Fruit fly (Drosophila melanogaster) whole organism, embryonic: ENCODE results near the gene CG31161.

ENCODE experiments used
- Bdp1 ChIP-seq: fragments of 200-800 bp; sonication (Bioruptor generic); optimal IDR thresholded peaks from 3 replicates; lab custom pipeline; 2016; ENCODE audit warnings: missing biosample characterization, missing genetic modification characterization
- Bgb ChIP-seq: fragments of 200-800 bp; sonication (Bioruptor generic); IDR thresholded peaks from 2 replicates; pipeline ENCODE4 v1.3.6; 2022; ENCODE audit warnings: missing biosample characterization, missing genetic modification characterization; ENCODE audit not compliant: partially characterized antibody
- CG11085 ChIP-seq: fragments of 200-800 bp; sonication (Bioruptor generic); IDR thresholded peaks from 2 replicates; pipeline ENCODE4 v1.3.6; 2022; ENCODE audit warnings: missing biosample characterization, missing genetic modification characterization
- CG12236 ChIP-seq: fragments of 200-800 bp; sonication (Bioruptor generic); optimal IDR thresholded peaks from 2 replicates; lab custom pipeline; 2016; ENCODE audit warnings: missing biosample characterization, missing genetic modification characterization
- CG12659 ChIP-seq: fragments of 200-800 bp; sonication (Bioruptor generic); optimal IDR thresholded peaks from 3 replicates; lab custom pipeline; 2017; ENCODE audit warnings: mild to moderate bottlenecking, missing biosample characterization, missing genetic modification reagents, missing genetic modification characterization
- CG13424 ChIP-seq: fragments of 200-800 bp; sonication (Bioruptor generic); optimal IDR thresholded peaks from 2 replicates; lab custom pipeline; 2019; ENCODE audit warnings: missing biosample characterization, mild to moderate bottlenecking, missing genetic modification characterization, moderate library complexity
- CG14050 ChIP-seq: fragments of 200-800 bp; sonication (Bioruptor generic); IDR thresholded peaks from 3 replicates; pipeline ENCODE4 v1.3.6; 2022; ENCODE audit warnings: missing biosample characterization, missing genetic modification characterization
- CG15011 ChIP-seq: fragments of 200-800 bp; sonication (Bioruptor generic); optimal IDR thresholded peaks from 3 replicates; lab custom pipeline; 2018; ENCODE audit warnings: missing biosample characterization, mild to moderate bottlenecking, missing genetic modification characterization
- CG15073 ChIP-seq: fragments of 200-800 bp; sonication (Bioruptor generic); optimal IDR thresholded peaks from 2 replicates; lab custom pipeline; 2016; ENCODE audit warnings: missing biosample characterization, missing genetic modification characterization
- CG17328 ChIP-seq: fragments of 200-800 bp; sonication (Bioruptor generic); IDR thresholded peaks from 2 replicates; pipeline ENCODE4 v1.3.6; 2022; ENCODE audit warnings: missing biosample characterization, missing genetic modification characterization
- CG17385 ChIP-seq: fragments of 200-800 bp; sonication (Bioruptor generic); optimal IDR thresholded peaks from 3 replicates; lab custom pipeline; 2018; ENCODE audit warnings: missing biosample characterization, mild to moderate bottlenecking, missing genetic modification characterization
- CG33213 ChIP-seq: fragments of 200-800 bp; sonication (Bioruptor generic); optimal IDR thresholded peaks from 3 replicates; lab custom pipeline; 2016; ENCODE audit warnings: missing biosample characterization, missing genetic modification characterization
- CG34376 ChIP-seq: fragments of 200-800 bp; sonication (Bioruptor generic); optimal IDR thresholded peaks from 2 replicates; lab custom pipeline; 2018; ENCODE audit warnings: missing biosample characterization, mild to moderate bottlenecking, missing genetic modification characterization
- CG4404 ChIP-seq: fragments of 200-800 bp; sonication (Bioruptor generic); IDR thresholded peaks from 2 replicates; pipeline ENCODE4 v1.3.6; 2022; ENCODE audit warnings: missing biosample characterization, missing genetic modification characterization
- CG5180 ChIP-seq: fragments of 200-800 bp; sonication (Bioruptor generic); optimal IDR thresholded peaks from 3 replicates; lab custom pipeline; 2017; ENCODE audit warnings: missing biosample characterization, missing genetic modification characterization, mild to moderate bottlenecking, moderate library complexity, missing genetic modification reagents
- CG5245 ChIP-seq: fragments of 200-800 bp; sonication (Bioruptor generic); optimal IDR thresholded peaks from 3 replicates; lab custom pipeline; 2016; ENCODE audit warnings: missing biosample characterization, missing genetic modification characterization
- CG5953 ChIP-seq: fragments of 200-800 bp; sonication (Bioruptor generic); IDR thresholded peaks from 2 replicates; pipeline ENCODE4 v1.3.6; 2022; ENCODE audit warnings: missing biosample characterization, missing genetic modification characterization
- CG7745 ChIP-seq: fragments of 200-800 bp; sonication (Bioruptor generic); optimal IDR thresholded peaks from 2 replicates; lab custom pipeline; 2018; ENCODE audit warnings: missing biosample characterization, mild to moderate bottlenecking, missing genetic modification characterization, moderate library complexity
- CG8089 ChIP-seq: fragments of 200-800 bp; sonication (Bioruptor generic); optimal IDR thresholded peaks from 3 replicates; lab custom pipeline; 2016; ENCODE audit warnings: missing biosample characterization, missing genetic modification characterization
- CG8765 ChIP-seq: fragments of 200-800 bp; sonication (Bioruptor generic); IDR thresholded peaks from 2 replicates; pipeline ENCODE4 v1.3.6; 2022; ENCODE audit warnings: missing biosample characterization, missing genetic modification characterization
- CG9797 ChIP-seq: fragments of 200-800 bp; sonication (Bioruptor generic); optimal IDR thresholded peaks from 3 replicates; lab custom pipeline; 2018; ENCODE audit warnings: missing biosample characterization, mild to moderate bottlenecking, missing genetic modification characterization
- CrebB ChIP-seq: fragments of 200-800 bp; sonication (Bioruptor generic); optimal IDR thresholded peaks from 3 replicates; lab custom pipeline; 2018; ENCODE audit warnings: missing biosample characterization, mild to moderate bottlenecking, missing genetic modification characterization
- Drgx ChIP-seq: fragments of 200-800 bp; sonication (Bioruptor generic); IDR thresholded peaks from 2 replicates; pipeline ENCODE4 v1.3.6; 2022; ENCODE audit warnings: missing biosample characterization, missing genetic modification characterization
- ERR ChIP-seq: fragments of 200-800 bp; sonication (Bioruptor generic); optimal IDR thresholded peaks from 2 replicates; lab custom pipeline; 2016; ENCODE audit warnings: missing biosample characterization, missing genetic modification characterization
- GATAe ChIP-seq: fragments of 200-800 bp; sonication (Bioruptor generic); conservative IDR thresholded peaks from 2 replicates; pipeline ENCODE4 v1.3.6; 2022; ENCODE audit warnings: missing biosample characterization, missing genetic modification characterization
- HLH4C ChIP-seq: fragments of 200-800 bp; sonication (Bioruptor generic); IDR thresholded peaks from 3 replicates; pipeline ENCODE4 v1.3.6; 2022; ENCODE audit warnings: missing biosample characterization, missing genetic modification characterization; ENCODE audit not compliant: partially characterized antibody
- Hand ChIP-seq: fragments of 200-800 bp; sonication (Bioruptor generic); optimal IDR thresholded peaks from 2 replicates; lab custom pipeline; 2017; ENCODE audit warnings: mild to moderate bottlenecking, missing biosample characterization, missing genetic modification reagents, missing genetic modification characterization
- Hr78 ChIP-seq, 2 experiments: fragments of 200-800 bp in 1 of 2; fragments of >200 bp in 1 of 2; sonication (Bioruptor generic) in 1 of 2; optimal IDR thresholded peaks; 2 replicates each; lab custom pipeline; 2017 to 2019; ENCODE audit warnings: missing biosample characterization in 2 of 2, missing genetic modification characterization in 2 of 2, mild to moderate bottlenecking in 1 of 2, moderate library complexity in 1 of 2
- Mrtf ChIP-seq: fragments of 200-800 bp; sonication (Bioruptor generic); IDR thresholded peaks from 3 replicates; pipeline ENCODE4 v1.3.6; 2022; ENCODE audit warnings: missing biosample characterization, missing genetic modification characterization
- Myb ChIP-seq: fragments of 200-800 bp; sonication (Bioruptor generic); optimal IDR thresholded peaks from 2 replicates; lab custom pipeline; 2016; ENCODE audit warnings: missing biosample characterization, missing genetic modification characterization
- Oaz ChIP-seq: fragments of 200-800 bp; sonication (Bioruptor generic); IDR thresholded peaks from 2 replicates; pipeline ENCODE4 v1.3.6; 2022; ENCODE audit warnings: missing biosample characterization, missing genetic modification characterization
- Opbp ChIP-seq: fragments of 200-800 bp; sonication (Bioruptor generic); IDR thresholded peaks from 3 replicates; pipeline ENCODE4 v1.3.6; 2022; ENCODE audit warnings: missing biosample characterization, missing genetic modification characterization; ENCODE audit not compliant: partially characterized antibody
- Optix ChIP-seq: fragments of 200-800 bp; sonication (Bioruptor generic); IDR thresholded peaks from 3 replicates; pipeline ENCODE4 v1.3.6; 2022; ENCODE audit warnings: missing biosample characterization, missing genetic modification characterization
- Six4 ChIP-seq: fragments of 200-800 bp; sonication (Bioruptor generic); optimal IDR thresholded peaks from 2 replicates; lab custom pipeline; 2016; ENCODE audit warnings: missing biosample characterization, missing genetic modification characterization
- Xbp1 ChIP-seq: fragments of 200-800 bp; sonication (Bioruptor generic); optimal IDR thresholded peaks from 3 replicates; lab custom pipeline; 2016; ENCODE audit warnings: missing biosample characterization, mild to moderate bottlenecking, missing genetic modification characterization
- YL-1 ChIP-seq: fragments of 200-800 bp; sonication (Bioruptor generic); optimal IDR thresholded peaks from 3 replicates; lab custom pipeline; 2017; ENCODE audit warnings: missing biosample characterization, mild to moderate bottlenecking, missing genetic modification characterization
- aop ChIP-seq: fragments of 200-800 bp; sonication (Bioruptor generic); IDR thresholded peaks from 2 replicates; pipeline ENCODE4 v1.3.6; 2022; ENCODE audit warnings: missing biosample characterization, missing genetic modification characterization
- chinmo ChIP-seq: fragments of 200-800 bp; sonication (Bioruptor generic); IDR thresholded peaks from 4 replicates; pipeline ENCODE4 v1.3.6; 2022; ENCODE audit warnings: missing biosample characterization, missing genetic modification characterization; ENCODE audit not compliant: partially characterized antibody
- dati ChIP-seq: fragments of 200-800 bp; sonication (Bioruptor generic); IDR thresholded peaks from 2 replicates; pipeline ENCODE4 v1.3.6; 2022; ENCODE audit warnings: missing biosample characterization, missing genetic modification characterization
- dm ChIP-seq: fragments of 200-800 bp; sonication (Bioruptor generic); optimal IDR thresholded peaks from 3 replicates; lab custom pipeline; 2016; ENCODE audit warnings: missing biosample characterization, missing genetic modification characterization
- ewg ChIP-seq: fragments of 200-800 bp; sonication (Bioruptor generic); optimal IDR thresholded peaks from 3 replicates; lab custom pipeline; 2017; ENCODE audit warnings: mild to moderate bottlenecking, missing biosample characterization, missing genetic modification reagents, missing genetic modification characterization
- ftz-f1 ChIP-seq: fragments of 200-800 bp; sonication (Bioruptor generic); optimal IDR thresholded peaks from 2 replicates; lab custom pipeline; 2016; ENCODE audit warnings: missing biosample characterization, missing genetic modification characterization
- gsb ChIP-seq: fragments of 200-800 bp; sonication (Bioruptor generic); IDR thresholded peaks from 2 replicates; pipeline ENCODE4 v1.3.6; 2022; ENCODE audit warnings: missing biosample characterization, missing genetic modification characterization
- luna ChIP-seq: fragments of 200-800 bp; sonication (Bioruptor generic); optimal IDR thresholded peaks from 2 replicates; lab custom pipeline; 2016; ENCODE audit warnings: missing biosample characterization, missing genetic modification characterization
- peb ChIP-seq: fragments of 200-800 bp; sonication (Bioruptor generic); IDR thresholded peaks from 2 replicates; pipeline ENCODE4 v1.3.6; 2022; ENCODE audit warnings: missing biosample characterization, missing genetic modification characterization
- phol ChIP-seq: fragments of 200-800 bp; sonication (Bioruptor generic); optimal IDR thresholded peaks from 3 replicates; lab custom pipeline; 2018; ENCODE audit warnings: missing biosample characterization, mild to moderate bottlenecking, missing genetic modification characterization, moderate library complexity
- pnt ChIP-seq: fragments of 200-800 bp; sonication (Bioruptor generic); optimal IDR thresholded peaks from 3 replicates; lab custom pipeline; 2016; ENCODE audit warnings: missing biosample characterization, missing genetic modification characterization
- ranshi ChIP-seq: fragments of 200-800 bp; sonication (Bioruptor generic); IDR thresholded peaks from 2 replicates; pipeline ENCODE4 v1.3.6; 2022; ENCODE audit warnings: missing biosample characterization, missing genetic modification characterization
- tup ChIP-seq: fragments of 200-800 bp; sonication (Bioruptor generic); optimal IDR thresholded peaks from 2 replicates; lab custom pipeline; 2016; ENCODE audit warnings: missing biosample characterization, mild to moderate bottlenecking, missing genetic modification characterization, moderate library complexity
- twi ChIP-seq: fragments of 200-800 bp; optimal IDR thresholded peaks from 2 replicates; lab custom pipeline; 2019; ENCODE audit warnings: missing biosample characterization, mild to moderate bottlenecking, missing genetic modification characterization, moderate library complexity
- zen ChIP-seq: fragments of 200-800 bp; sonication (Bioruptor generic); optimal IDR thresholded peaks from 3 replicates; lab custom pipeline; 2018; ENCODE audit warnings: missing biosample characterization, mild to moderate bottlenecking, missing genetic modification characterization, moderate library complexity

The CG31161 gene

dm6 chr3R:22663115-22663514, 46.8 kb downstream of the CG31161 start (continued):
- TF ChIP-seq CG11085 (GFP tag; lab: Robert Waterston, UW) (no peak), Mrtf (GFP tag; lab: Robert Waterston, UW) (peak; percentile 31; the same call in 1 of the 3 replicates), Opbp (no peak), CrebB (peak; percentile 60), Six4 (GFP tag; lab: Kevin White, UChicago) (peak; percentile 14), aop (GFP tag; lab: Robert Waterston, UW) (no peak), Myb (peak; percentile 18), YL-1 (no peak), Bgb (GFP tag; lab: Robert Waterston, UW) (no peak), pnt (GFP tag; lab: Kevin White, UChicago) (peak; percentile 49), ERR (GFP tag; lab: Kevin White, UChicago) (no peak), CG15073 (GFP tag; lab: Kevin White, UChicago) (no peak), CG13424 (peak; percentile 66), Oaz (GFP tag; lab: Robert Waterston, UW) (peak; percentile 37; the same call in 1 of the 2 replicates), Bdp1 (GFP tag; lab: Kevin White, UChicago) (peak; percentile 22), zen (tag; lab: Kevin White, UChicago) (no peak), GATAe (GFP tag; lab: Robert Waterston, UW) (no peak; the same call in 1 of the 2 replicates), ewg (peak; percentile 30), ranshi (peak; percentile 55; the same call in 1 of the 2 replicates), Drgx (GFP tag; lab: Robert Waterston, UW) (no peak), CG5180 (peak; percentile 35), phol (tag; lab: Kevin White, UChicago) (peak; percentile 71), CG7745 (no peak), CG12659 (GFP tag; lab: Kevin White, UChicago) (peak; percentile 58), ftz-f1 (no peak), CG14050 (no peak), CG8089 (peak; percentile 13), CG8765 (GFP tag; lab: Robert Waterston, UW) (no peak), peb (GFP tag; lab: Robert Waterston, UW) (no peak), CG4404 (GFP tag; lab: Robert Waterston, UW) (peak; percentile 47), Xbp1 (GFP tag; lab: Kevin White, UChicago) (peak; percentile 73), CG33213 (peak; percentile 28), CG12236 (GFP tag; lab: Kevin White, UChicago) (no peak), gsb (GFP tag; lab: Robert Waterston, UW) (0 out of 2 replicates have a peak, but pooled peaks have one; percentile 13), CG15011 (GFP tag; lab: Kevin White, UChicago) (peak; percentile 14), CG34376 (GFP tag; lab: Kevin White, UChicago) (no peak), CG5953 (GFP tag; lab: Robert Waterston, UW) (peak; percentile 56; the same call in 1 of the 2 replicates), CG5245 (GFP tag; lab: Kevin White, UChicago) (peak; percentile 26), dati (GFP tag; lab: Robert Waterston, UW) (no peak), Hr78 (GFP tag; optimal IDR thresholded peaks at IDR 0.05; lab: Kevin White, UChicago) (no peak), tup (peak; percentile 47), HLH4C (GFP tag; lab: Robert Waterston, UW) (no peak), twi (tag; lab: Kevin White, UChicago) (no peak), Hand (GFP tag; lab: Kevin White, UChicago) (peak; percentile 45), chinmo (no peak), Optix (GFP tag; lab: Robert Waterston, UW) (peak; percentile 37; the same call in 1 of the 3 replicates), luna (GFP tag; lab: Kevin White, UChicago) (no peak), CG17328 (peak; percentile 87), CG9797 (GFP tag; lab: Kevin White, UChicago) (no peak), dm (GFP tag; lab: Kevin White, UChicago) (no peak), CG17385 (GFP tag; lab: Kevin White, UChicago) (peak; percentile 62)
